Worm (Caenorhabditis elegans) whole organism, L3 larva: ENCODE results near the gene F20D6.11.
A peak's percentile ranks its signal among the peaks of the same experiment; 100 is the strongest.

Experiments
- ZK546.5 ChIP-seq: sonication (generic microtip); optimal IDR thresholded peaks from 2 replicates; lab custom pipeline; 2017; ENCODE audit warnings: missing biosample characterization, missing genetic modification characterization
- aly-2 ChIP-seq: fragments of 150-350 bp; optimal IDR thresholded peaks from 2 replicates; lab custom pipeline; 2014; ENCODE audit warnings: missing biosample characterization, missing genetic modification characterization
- ama-1 ChIP-seq: fragments of 150-350 bp; optimal IDR thresholded peaks from 2 replicates; lab custom pipeline; 2018
- ceh-9 ChIP-seq: sonication (generic microtip); optimal IDR thresholded peaks from 2 replicates; lab custom pipeline; 2018; ENCODE audit warnings: missing biosample characterization, missing genetic modification characterization
- daf-12 ChIP-seq: fragments of 150-350 bp; optimal IDR thresholded peaks from 2 replicates; lab custom pipeline; 2014; ENCODE audit warnings: missing biosample characterization, missing genetic modification reagents, missing genetic modification characterization
- egl-27 ChIP-seq: sonication (generic microtip); optimal IDR thresholded peaks from 4 replicates; lab custom pipeline; 2017; ENCODE audit warnings: missing biosample characterization, missing genetic modification reagents, missing genetic modification characterization
- egl-5 ChIP-seq: fragments of 150-350 bp; optimal IDR thresholded peaks from 2 replicates; lab custom pipeline; 2017; ENCODE audit warnings: missing biosample characterization, missing genetic modification reagents, missing genetic modification characterization, inconsistent platforms
- elt-2 ChIP-seq: sonication (generic microtip); optimal IDR thresholded peaks from 2 replicates; lab custom pipeline; 2016; ENCODE audit warnings: missing genetic modification reagents, mild to moderate bottlenecking, missing genetic modification characterization, missing compliant biosample characterization
- eor-1 ChIP-seq, 2 experiments: fragments of 150-350 bp; optimal IDR thresholded peaks; 2 replicates each; lab custom pipeline; 2014 to 2018; ENCODE audit warnings: missing biosample characterization in 2 of 2, missing genetic modification characterization in 2 of 2
- fkh-10 ChIP-seq: sonication (generic microtip); optimal IDR thresholded peaks from 2 replicates; lab custom pipeline; 2017; ENCODE audit warnings: missing biosample characterization, missing genetic modification reagents, missing genetic modification characterization
- hmg-11 ChIP-seq: sonication (generic microtip); optimal IDR thresholded peaks from 2 replicates; lab custom pipeline; 2016; ENCODE audit warnings: missing genetic modification characterization, missing compliant biosample characterization
- lin-39 ChIP-seq: fragments of 150-350 bp; optimal IDR thresholded peaks from 2 replicates; lab custom pipeline; 2018; ENCODE audit warnings: missing biosample characterization, missing genetic modification reagents, missing genetic modification characterization
- lsy-12 ChIP-seq: sonication (generic microtip); optimal IDR thresholded peaks from 2 replicates; lab custom pipeline; 2016; ENCODE audit warnings: mild to moderate bottlenecking, missing genetic modification characterization, missing compliant biosample characterization
- mml-1 ChIP-seq: fragments of 150-350 bp; sonication (generic microtip); optimal IDR thresholded peaks from 3 replicates; lab custom pipeline; 2014; ENCODE audit warnings: missing biosample characterization, missing genetic modification characterization
- nfya-1 ChIP-seq: sonication (generic microtip); optimal IDR thresholded peaks from 2 replicates; lab custom pipeline; 2017; ENCODE audit warnings: missing genetic modification characterization, mild to moderate bottlenecking, missing compliant biosample characterization, antibody characterized with exemption, moderate library complexity; ENCODE audit not compliant: insufficient read depth
- nhr-12 ChIP-seq: fragments of 150-350 bp; optimal IDR thresholded peaks from 2 replicates; lab custom pipeline; 2014; ENCODE audit warnings: missing biosample characterization, missing genetic modification characterization
- nhr-23 ChIP-seq: fragments of 150-350 bp; optimal IDR thresholded peaks from 2 replicates; lab custom pipeline; 2014; ENCODE audit warnings: missing biosample characterization, missing genetic modification reagents, missing genetic modification characterization
- nhr-237 ChIP-seq: fragments of 150-350 bp; optimal IDR thresholded peaks from 2 replicates; lab custom pipeline; 2014; ENCODE audit warnings: missing biosample characterization, missing genetic modification characterization
- nhr-28 ChIP-seq: fragments of 150-350 bp; optimal IDR thresholded peaks from 2 replicates; lab custom pipeline; 2014; ENCODE audit warnings: missing biosample characterization, missing genetic modification characterization
- nhr-77 ChIP-seq: fragments of 150-350 bp; optimal IDR thresholded peaks from 2 replicates; lab custom pipeline; 2014; ENCODE audit warnings: missing biosample characterization, missing genetic modification characterization
- pha-4 ChIP-seq: fragments of 150-350 bp; optimal IDR thresholded peaks from 2 replicates; lab custom pipeline; 2014; ENCODE audit warnings: missing biosample characterization, missing genetic modification reagents, missing genetic modification characterization
- sea-2 ChIP-seq: fragments of 150-350 bp; sonication (generic microtip); optimal IDR thresholded peaks from 4 replicates; lab custom pipeline; 2014; ENCODE audit warnings: missing biosample characterization, missing genetic modification reagents, missing genetic modification characterization
- skn-1 ChIP-seq: fragments of 150-350 bp; optimal IDR thresholded peaks from 2 replicates; lab custom pipeline; 2014; ENCODE audit warnings: missing biosample characterization, missing genetic modification characterization
- snpc-4 ChIP-seq: fragments of 150-350 bp; optimal IDR thresholded peaks from 2 replicates; lab custom pipeline; 2014; ENCODE audit warnings: missing biosample characterization, missing genetic modification characterization
- tbx-2 ChIP-seq: sonication (generic microtip); optimal IDR thresholded peaks from 2 replicates; lab custom pipeline; 2016; ENCODE audit warnings: mild to moderate bottlenecking, missing genetic modification characterization, missing compliant biosample characterization
- unc-39 ChIP-seq: sonication (generic microtip); optimal IDR thresholded peaks from 4 replicates; lab custom pipeline; 2017; ENCODE audit warnings: missing biosample characterization, missing genetic modification characterization
- unc-62 ChIP-seq: fragments of 150-350 bp; sonication (generic microtip); optimal IDR thresholded peaks from 4 replicates; lab custom pipeline; 2014; ENCODE audit warnings: missing biosample characterization, missing genetic modification reagents, missing genetic modification characterization
- zag-1 ChIP-seq: fragments of 150-350 bp; optimal IDR thresholded peaks from 2 replicates; lab custom pipeline; 2014; ENCODE audit warnings: missing biosample characterization, missing genetic modification characterization
- ztf-11 ChIP-seq: fragments of 150-350 bp; optimal IDR thresholded peaks from 2 replicates; lab custom pipeline; 2014; ENCODE audit warnings: missing biosample characterization, missing genetic modification characterization
- ztf-4 ChIP-seq: fragments of 150-350 bp; optimal IDR thresholded peaks from 2 replicates; lab custom pipeline; 2014; ENCODE audit warnings: missing biosample characterization, missing genetic modification characterization

The F20D6.11 gene

ce11 chrV:8183384-8183783 lies 15.5 kb downstream of the F20D6.11 start, which contains the start of gene srp-8:
srp-8 (plus strand) TSS chrV:8183684.
- TF ChIP-seq mml-1 (tag; lab: Kevin White, UChicago) (no peak), egl-27 (tag; lab: Kevin White, UChicago) (no peak), nfya-1 (tag; lab: Kevin White, UChicago) (no peak), fkh-10 (GFP tag; lab: Kevin White, UChicago) (no peak), zag-1 (tag; lab: Kevin White, UChicago) (no peak), eor-1 (tag; optimal IDR thresholded peaks at IDR 0.05; lab: Kevin White, UChicago) (no peak), skn-1 (no peak), hmg-11 (tag; lab: Kevin White, UChicago) (no peak), sea-2 (GFP tag; lab: Kevin White, UChicago) (no peak), ztf-4 (tag; lab: Kevin White, UChicago) (no peak), ama-1 (lab: Kevin White, UChicago) (no peak), ceh-9 (tag; lab: Kevin White, UChicago) (no peak), ztf-11 (tag; lab: Kevin White, UChicago) (no peak), snpc-4 (tag; lab: Kevin White, UChicago) (no peak), daf-12 (tag; lab: Kevin White, UChicago) (no peak)

- TF ChIP-seq unc-62 (no peak), egl-27 (tag; lab: Kevin White, UChicago) (no peak), elt-2 (tag; lab: Kevin White, UChicago) (peak; percentile 21), nhr-23 (tag; lab: Kevin White, UChicago) (peak; percentile 38), pha-4 (tag; lab: Kevin White, UChicago) (peak; percentile 81), daf-12 (tag; lab: Kevin White, UChicago) (no peak), hmg-11 (tag; lab: Kevin White, UChicago) (peak; percentile 16), nfya-1 (tag; lab: Kevin White, UChicago) (peak; percentile 41), ztf-11 (tag; lab: Kevin White, UChicago) (no peak)
Measured at ce11 chrV:8178914-8179542, 19.9 kb downstream of the F20D6.11 start, which contains the start of gene srp-7. srp-7 (plus strand) TSS chrV:8179126.

- TF ChIP-seq zag-1 (tag; lab: Kevin White, UChicago) (no peak), fkh-10 (GFP tag; lab: Kevin White, UChicago) (no peak), nhr-237 (tag; lab: Kevin White, UChicago) (no peak), egl-27 (tag; lab: Kevin White, UChicago) (no peak), ZK546.5 (tag; lab: Kevin White, UChicago) (no peak), egl-5 (tag; lab: Kevin White, UChicago) (no peak), unc-39 (tag; lab: Kevin White, UChicago) (no peak), ztf-4 (tag; lab: Kevin White, UChicago) (no peak)
Measured at ce11 chrV:8178279-8178678, 20.6 kb downstream of the F20D6.11 start.

- TF ChIP-seq egl-27 (tag; lab: Kevin White, UChicago) (no peak), skn-1 (no peak), fkh-10 (GFP tag; lab: Kevin White, UChicago) (no peak), snpc-4 (tag; lab: Kevin White, UChicago) (no peak), nhr-28 (tag; lab: Kevin White, UChicago) (no peak)
Measured at ce11 chrV:8177349-8177748, 21.5 kb downstream of the F20D6.11 start, which contains the start of gene F20D6.9. F20D6.9 (minus strand) TSS chrV:8177449.

- TF ChIP-seq aly-2 (tag; lab: Kevin White, UChicago) = no peak
- no peak for TF ChIP-seq nhr-12 (tag; lab: Kevin White, UChicago)
- TF ChIP-seq fkh-10 (GFP tag; lab: Kevin White, UChicago) = no peak
- no peak for TF ChIP-seq lin-39 (tag; lab: Kevin White, UChicago)
- no peak for TF ChIP-seq skn-1
- TF ChIP-seq pha-4 (tag; lab: Kevin White, UChicago) = no peak
- no peak for TF ChIP-seq ama-1 (lab: Kevin White, UChicago)
- TF ChIP-seq nhr-28 (tag; lab: Kevin White, UChicago) = no peak
- TF ChIP-seq tbx-2 = no peak
- no peak for TF ChIP-seq nhr-77 (tag; lab: Kevin White, UChicago)
- TF ChIP-seq lsy-12 (tag; lab: Kevin White, UChicago) = no peak
Measured at ce11 chrV:8171688-8172087, 27.2 kb downstream of the F20D6.11 start.
